Fruit fly (Drosophila melanogaster) Kc167 (cell line): ENCODE measurements around the gene CG8516.

Source experiments
- Myc ChIP-seq: fragments of >200 bp; optimal IDR thresholded peaks from 2 replicates; lab custom pipeline; 2017; ENCODE audit warnings: missing external identifiers
- Sin3A ChIP-seq: fragments of >200 bp; optimal IDR thresholded peaks from 2 replicates; lab custom pipeline; 2018; ENCODE audit warnings: missing external identifiers
- h ChIP-seq: fragments of >200 bp; optimal IDR thresholded peaks from 3 replicates; lab custom pipeline; 2018; ENCODE audit warnings: missing external identifiers
- insv ChIP-seq: fragments of >200 bp; optimal IDR thresholded peaks from 3 replicates; lab custom pipeline; 2018; ENCODE audit warnings: missing external identifiers
- psq ChIP-seq: fragments of >200 bp; optimal IDR thresholded peaks from 2 replicates; lab custom pipeline; 2017; ENCODE audit warnings: missing external identifiers

DNA sequence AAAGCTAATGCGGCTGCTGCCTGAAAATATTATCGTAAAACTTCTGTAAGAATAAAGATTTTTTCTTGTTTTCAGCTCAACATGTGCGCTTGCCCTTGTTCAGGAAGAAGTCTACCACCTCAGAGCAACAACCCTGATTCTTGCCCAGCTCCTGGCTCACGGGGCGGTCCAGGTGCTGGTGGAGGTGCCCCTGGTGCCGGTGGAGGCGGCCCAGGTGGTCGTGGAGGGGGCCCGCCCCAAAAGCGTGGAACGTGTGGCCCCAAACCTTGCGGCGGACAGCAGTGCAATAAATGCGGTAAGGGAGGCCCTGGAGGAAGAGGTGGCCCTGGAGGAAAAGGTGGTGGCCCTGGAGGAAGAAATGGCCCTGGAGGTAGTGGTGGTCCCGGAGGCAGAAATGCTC is 49.1 kb upstream of the CG8516 start:
- no peak for TF ChIP-seq insv
- TF ChIP-seq Myc = no peak
- TF ChIP-seq h (lab: Kevin White, UChicago) = no peak
- TF ChIP-seq psq (lab: Kevin White, UChicago) = no peak
- no peak for TF ChIP-seq Sin3A (lab: Kevin White, UChicago)
